Worm (Caenorhabditis elegans): ENCODE data around the gene F34D10.8.

Gene F34D10.8

ce11 chrIII:3730475-3730874, at the start of gene F34D10.8:
F34D10.8 (plus strand) TSS chrIII:3730775.
- TF ChIP-seq aly-1 (tag; optimal IDR thresholded peaks at IDR 0.05) (no peak), hmg-4 (GFP tag; optimal IDR thresholded peaks at IDR 0.05) (no peak), hmbx-1 (tag; optimal IDR thresholded peaks at IDR 0.05) (no peak), F13C5.2 (tag; optimal IDR thresholded peaks at IDR 0.05) (no peak), ama-1 (optimal IDR thresholded peaks at IDR 0.05) (no peak), scrt-1 (GFP tag; IDR thresholded peaks at IDR 0.05) (no peak), ceh-36 (tag; optimal IDR thresholded peaks at IDR 0.05) (no peak), hnd-1 (tag; optimal IDR thresholded peaks at IDR 0.05) (no peak), flt-1 (GFP tag; IDR thresholded peaks at IDR 0.05) (no peak), tbx-11 (GFP tag; IDR thresholded peaks at IDR 0.05) (no peak), pes-1 (GFP tag; IDR thresholded peaks at IDR 0.05) (no peak), tra-4 (tag; optimal IDR thresholded peaks at IDR 0.05) (no peak), ceh-13 (GFP tag; optimal IDR thresholded peaks at IDR 0.05) (no peak)

- no peak for TF ChIP-seq hmbx-1 (tag; optimal IDR thresholded peaks at IDR 0.05)
- TF ChIP-seq ama-1 (optimal IDR thresholded peaks at IDR 0.05), result no peak
- TF ChIP-seq ceh-13 (GFP tag; optimal IDR thresholded peaks at IDR 0.05), result no peak
- TF ChIP-seq flt-1 (GFP tag; IDR thresholded peaks at IDR 0.05), result no peak
- TF ChIP-seq sea-1 (GFP tag; conservative IDR thresholded peaks at IDR 0.05), result no peak
- TF ChIP-seq aly-1 (tag; optimal IDR thresholded peaks at IDR 0.05), result no peak
- TF ChIP-seq tbx-11 (GFP tag; IDR thresholded peaks at IDR 0.05), result no peak
- TF ChIP-seq ceh-36 (tag; optimal IDR thresholded peaks at IDR 0.05), result no peak
- TF ChIP-seq ets-7 (tag; optimal IDR thresholded peaks at IDR 0.05), result no peak
- no peak for TF ChIP-seq tbx-37 (GFP tag; conservative IDR thresholded peaks at IDR 0.05)
- TF ChIP-seq tra-4 (tag; optimal IDR thresholded peaks at IDR 0.05), result no peak
- no peak for TF ChIP-seq pes-1 (GFP tag; IDR thresholded peaks at IDR 0.05)
- TF ChIP-seq F13C5.2 (tag; optimal IDR thresholded peaks at IDR 0.05), result no peak
- TF ChIP-seq B0310.2 (tag; optimal IDR thresholded peaks at IDR 0.05), result no peak
- TF ChIP-seq hnd-1 (tag; optimal IDR thresholded peaks at IDR 0.05), result no peak
- no peak for TF ChIP-seq scrt-1 (GFP tag; IDR thresholded peaks at IDR 0.05)
Measured at ce11 chrIII:3681351-3681938, 49.1 kb upstream of the F34D10.8 start.

- TF ChIP-seq tbx-11 (GFP tag; IDR thresholded peaks at IDR 0.05), result no peak
- TF ChIP-seq ceh-36 (tag; optimal IDR thresholded peaks at IDR 0.05), result no peak
- no peak for TF ChIP-seq ets-7 (tag; optimal IDR thresholded peaks at IDR 0.05)
- TF ChIP-seq B0310.2 (tag; optimal IDR thresholded peaks at IDR 0.05), result no peak
- no peak for TF ChIP-seq F13C5.2 (tag; optimal IDR thresholded peaks at IDR 0.05)
- no peak for TF ChIP-seq tbx-37 (GFP tag; conservative IDR thresholded peaks at IDR 0.05)
- TF ChIP-seq aly-1 (tag; optimal IDR thresholded peaks at IDR 0.05), result no peak
- TF ChIP-seq hmbx-1 (tag; optimal IDR thresholded peaks at IDR 0.05), result no peak
- TF ChIP-seq scrt-1 (GFP tag; IDR thresholded peaks at IDR 0.05), result no peak
- TF ChIP-seq tra-4 (tag; optimal IDR thresholded peaks at IDR 0.05), result no peak
- no peak for TF ChIP-seq sea-1 (GFP tag; conservative IDR thresholded peaks at IDR 0.05)
- TF ChIP-seq pes-1 (GFP tag; IDR thresholded peaks at IDR 0.05), result no peak
Measured at ce11 chrIII:3682869-3683403, 47.6 kb upstream of the F34D10.8 start.

ce11 chrIII:3692516-3692915, 38.1 kb upstream of the F34D10.8 start:
- TF ChIP-seq ceh-13 (GFP tag; optimal IDR thresholded peaks at IDR 0.05), result no peak
- no peak for TF ChIP-seq tbx-37 (GFP tag; conservative IDR thresholded peaks at IDR 0.05)

- TF ChIP-seq sea-1 (GFP tag; conservative IDR thresholded peaks at IDR 0.05) (no peak), hnd-1 (tag; optimal IDR thresholded peaks at IDR 0.05) (no peak), scrt-1 (GFP tag; IDR thresholded peaks at IDR 0.05) (no peak), tra-4 (tag; optimal IDR thresholded peaks at IDR 0.05) (no peak), tbx-37 (GFP tag; conservative IDR thresholded peaks at IDR 0.05) (no peak), flt-1 (GFP tag; IDR thresholded peaks at IDR 0.05) (no peak), ama-1 (optimal IDR thresholded peaks at IDR 0.05) (no peak), aly-1 (tag; optimal IDR thresholded peaks at IDR 0.05) (no peak), ceh-13 (GFP tag; optimal IDR thresholded peaks at IDR 0.05) (no peak), hmg-4 (GFP tag; optimal IDR thresholded peaks at IDR 0.05) (no peak), ets-7 (tag; optimal IDR thresholded peaks at IDR 0.05) (no peak)
Measured at ce11 chrIII:3694572-3694971, 36.0 kb upstream of the F34D10.8 start, which contains the start of gene npr-15. npr-15 (minus strand) TSS chrIII:3694672.

ce11 chrIII:3695398-3695797, 35.2 kb upstream of the F34D10.8 start:
- TF ChIP-seq pes-1 (GFP tag; IDR thresholded peaks at IDR 0.05) (peak; percentile 66; the same call in 1 of the 2 replicates), sea-1 (GFP tag; conservative IDR thresholded peaks at IDR 0.05) (peak; percentile 71)

- TF ChIP-seq scrt-1 (GFP tag; IDR thresholded peaks at IDR 0.05), result peak; percentile 67; the same call in 1 of the 2 replicates
Measured at ce11 chrIII:3697181-3697580, 33.4 kb upstream of the F34D10.8 start.

- TF ChIP-seq ets-7 (tag; optimal IDR thresholded peaks at IDR 0.05) (no peak), hmbx-1 (tag; optimal IDR thresholded peaks at IDR 0.05) (no peak), tbx-37 (GFP tag; conservative IDR thresholded peaks at IDR 0.05) (no peak), ama-1 (optimal IDR thresholded peaks at IDR 0.05) (no peak), ceh-13 (GFP tag; optimal IDR thresholded peaks at IDR 0.05) (no peak), B0310.2 (tag; optimal IDR thresholded peaks at IDR 0.05) (no peak), hmg-4 (GFP tag; optimal IDR thresholded peaks at IDR 0.05) (no peak), ceh-36 (tag; optimal IDR thresholded peaks at IDR 0.05) (no peak), aly-1 (tag; optimal IDR thresholded peaks at IDR 0.05) (no peak), F13C5.2 (tag; optimal IDR thresholded peaks at IDR 0.05) (no peak), tra-4 (tag; optimal IDR thresholded peaks at IDR 0.05) (no peak)
Measured at ce11 chrIII:3698366-3698765, 32.2 kb upstream of the F34D10.8 start.
